Fruit fly (Drosophila melanogaster) whole organism: Measurements from ENCODE around the gene baz.

ENCODE experiments used
- CG8478 ChIP-seq: fragments of >200 bp; optimal IDR thresholded peaks from 2 replicates; lab custom pipeline; 2018; ENCODE audit warnings: inconsistent platforms
- Dll ChIP-seq: fragments of >200 bp; optimal IDR thresholded peaks from 2 replicates; lab custom pipeline; 2017
- EcR ChIP-seq, 2 experiments: fragments of >200 bp; optimal IDR thresholded peaks; 2 replicates each; lab custom pipeline; 2017; ENCODE audit warnings: missing biosample characterization in 2 of 2, missing genetic modification characterization in 2 of 2, missing genetic modification reagents in 2 of 2
- pan ChIP-seq: fragments of >200 bp; optimal IDR thresholded peaks from 2 replicates; lab custom pipeline; 2017

DNA sequence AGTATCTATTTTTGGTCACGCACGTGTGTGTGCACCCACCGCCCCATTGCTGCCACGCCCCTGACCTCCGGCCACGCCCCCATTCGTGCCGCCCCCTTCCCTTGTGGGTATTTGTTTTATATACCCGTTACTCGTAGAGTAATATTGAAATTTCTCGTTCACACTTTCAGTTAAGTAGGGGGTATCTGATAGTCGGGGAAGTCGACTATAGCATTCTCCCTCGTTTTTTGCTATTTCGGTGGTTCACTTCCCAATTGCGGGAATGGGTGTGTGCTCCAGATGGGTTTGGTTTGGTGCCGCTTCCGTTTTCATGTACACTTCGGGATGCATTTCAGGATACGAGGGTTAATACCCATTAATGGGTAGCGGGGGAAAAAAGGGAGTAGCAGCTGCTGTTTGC is 7.5 kb downstream of the baz start:
- no peak for TF ChIP-seq EcR (GFP tag; optimal IDR thresholded peaks at IDR 0.05; lab: Kevin White, UChicago)
- no peak for TF ChIP-seq pan
- no peak for TF ChIP-seq CG8478 (lab: Kevin White, UChicago)
- TF ChIP-seq Dll (lab: Kevin White, UChicago): no peak
